Worm (Caenorhabditis elegans) whole organism, young adult: ENCODE measurements around the gene Y94H6A.3.
"Not testable (repeated sequence)": the region's sequence is repeated elsewhere in the genome, so short reads cannot be mapped to it uniquely, and the experiment has no call there.

Experiments used
- B0019.2 ChIP-seq: fragments of 200-800 bp; sonication (Bioruptor generic); conservative IDR thresholded peaks from 2 replicates; pipeline ENCODE4 v1.3.6; 2022; ENCODE audit warnings: missing genetic modification reagents, missing genetic modification characterization, missing compliant biosample characterization
- B0336.3 ChIP-seq: fragments of 200-800 bp; sonication (Bioruptor generic); IDR thresholded peaks from 2 replicates; pipeline ENCODE4 v1.3.6; 2022; ENCODE audit warnings: missing genetic modification characterization, missing compliant biosample characterization
- D2030.7 ChIP-seq: fragments of 200-800 bp; sonication (Bioruptor generic); IDR thresholded peaks from 2 replicates; pipeline ENCODE4 v1.3.6; 2022; ENCODE audit warnings: missing genetic modification reagents, missing genetic modification characterization, missing compliant biosample characterization
- F23B12.7 ChIP-seq: sonication (generic microtip); optimal IDR thresholded peaks from 2 replicates; lab custom pipeline; 2017; ENCODE audit warnings: missing genetic modification characterization, mild to moderate bottlenecking, missing compliant biosample characterization, antibody characterized with exemption, moderate library complexity; ENCODE audit not compliant: insufficient read depth
- F33H1.4 ChIP-seq: fragments of 200-800 bp; sonication (Bioruptor generic); IDR thresholded peaks from 2 replicates; pipeline ENCODE4 v1.3.6; 2022; ENCODE audit warnings: missing genetic modification reagents, missing genetic modification characterization, missing compliant biosample characterization
- Y56A3A.18 ChIP-seq: fragments of 200-800 bp; sonication (Bioruptor generic); IDR thresholded peaks from 2 replicates; pipeline ENCODE4 v1.3.6; 2022; ENCODE audit warnings: missing genetic modification reagents, missing genetic modification characterization, missing compliant biosample characterization
- attf-3 ChIP-seq: fragments of 200-800 bp; sonication (Bioruptor generic); conservative IDR thresholded peaks from 2 replicates; pipeline ENCODE4 v1.3.6; 2022; ENCODE audit warnings: missing genetic modification reagents, missing genetic modification characterization, missing compliant biosample characterization
- attf-6 ChIP-seq: fragments of 200-800 bp; sonication (Bioruptor generic); IDR thresholded peaks from 2 replicates; pipeline ENCODE4 v1.3.6; 2022; ENCODE audit warnings: missing genetic modification reagents, missing genetic modification characterization, missing compliant biosample characterization
- bed-1 ChIP-seq: fragments of 200-800 bp; sonication (Bioruptor generic); IDR thresholded peaks from 2 replicates; pipeline ENCODE4 v1.3.6; 2022; ENCODE audit warnings: missing genetic modification reagents, missing genetic modification characterization, missing compliant biosample characterization
- bed-2 ChIP-seq: fragments of 200-800 bp; sonication (Bioruptor generic); IDR thresholded peaks from 2 replicates; pipeline ENCODE4 v1.3.6; 2022; ENCODE audit warnings: missing genetic modification reagents, missing genetic modification characterization, missing compliant biosample characterization
- cebp-1 ChIP-seq, 2 experiments: fragments of 200-800 bp in 1 of 2; sonication (Bioruptor generic) in 1 of 2; sonication (generic microtip) in 1 of 2; IDR thresholded peaks in 1 of 2; optimal IDR thresholded peaks in 1 of 2; 2 replicates each; pipeline versions ENCODE4 v1.3.6 to Lab custom; 2017 to 2022; ENCODE audit warnings: missing compliant biosample characterization in 2 of 2, missing genetic modification characterization in 2 of 2, mild to moderate bottlenecking in 1 of 2, missing genetic modification reagents in 1 of 2, moderate library complexity in 1 of 2
- ceh-100 ChIP-seq: fragments of 200-800 bp; sonication (Bioruptor generic); IDR thresholded peaks from 2 replicates; pipeline ENCODE4 v1.3.6; 2022; ENCODE audit warnings: missing genetic modification reagents, missing genetic modification characterization, missing compliant biosample characterization
- ceh-40 ChIP-seq: fragments of 200-800 bp; sonication (Bioruptor generic); IDR thresholded peaks from 2 replicates; pipeline ENCODE4 v1.3.6; 2022; ENCODE audit warnings: missing genetic modification characterization, missing compliant biosample characterization
- ceh-91 ChIP-seq: fragments of 200-800 bp; sonication (Bioruptor generic); IDR thresholded peaks from 2 replicates; pipeline ENCODE4 v1.3.6; 2022; ENCODE audit warnings: missing genetic modification reagents, missing genetic modification characterization, missing compliant biosample characterization
- dox-1 ChIP-seq: fragments of 200-800 bp; sonication (Bioruptor generic); IDR thresholded peaks from 2 replicates; pipeline ENCODE4 v1.3.6; 2022; ENCODE audit warnings: missing genetic modification reagents, missing genetic modification characterization, missing compliant biosample characterization
- dpl-1 ChIP-seq: fragments of 150-350 bp; optimal IDR thresholded peaks from 2 replicates; lab custom pipeline; 2014; ENCODE audit warnings: missing biosample characterization, missing genetic modification reagents, missing genetic modification characterization
- efl-1 ChIP-seq: fragments of 150-350 bp; optimal IDR thresholded peaks from 2 replicates; lab custom pipeline; 2014; ENCODE audit warnings: missing biosample characterization, missing genetic modification reagents, missing genetic modification characterization
- egrh-3 ChIP-seq: fragments of 200-800 bp; sonication (Bioruptor generic); IDR thresholded peaks from 2 replicates; pipeline ENCODE4 v1.3.6; 2022; ENCODE audit warnings: missing genetic modification reagents, missing genetic modification characterization, missing compliant biosample characterization
- ekl-4 ChIP-seq: fragments of 200-800 bp; sonication (Bioruptor generic); IDR thresholded peaks from 2 replicates; pipeline ENCODE4 v1.3.6; 2022; ENCODE audit warnings: missing genetic modification reagents, missing genetic modification characterization, missing compliant biosample characterization
- gei-17 ChIP-seq: fragments of 200-800 bp; sonication (Bioruptor generic); optimal IDR thresholded peaks from 2 replicates; lab custom pipeline; 2018; ENCODE audit warnings: mild to moderate bottlenecking, missing genetic modification characterization, missing compliant biosample characterization
- hlh-12 ChIP-seq: sonication (generic microtip); optimal IDR thresholded peaks from 2 replicates; lab custom pipeline; 2016; ENCODE audit warnings: missing genetic modification characterization, missing compliant biosample characterization
- hmg-1.2 ChIP-seq: fragments of 200-800 bp; sonication (Bioruptor generic); IDR thresholded peaks from 2 replicates; pipeline ENCODE4 v1.3.6; 2022; ENCODE audit warnings: missing genetic modification reagents, missing genetic modification characterization, missing compliant biosample characterization
- hmg-20 ChIP-seq: fragments of 200-800 bp; sonication (Bioruptor generic); IDR thresholded peaks from 2 replicates; pipeline ENCODE4 v1.3.6; 2022; ENCODE audit warnings: missing genetic modification reagents, missing genetic modification characterization, missing compliant biosample characterization
- hsf-1 ChIP-seq: fragments of 200-800 bp; sonication (Bioruptor generic); IDR thresholded peaks from 2 replicates; pipeline ENCODE4 v1.3.6; 2022; ENCODE audit warnings: missing genetic modification reagents, missing genetic modification characterization, missing compliant biosample characterization
- let-607 ChIP-seq, 2 experiments: fragments of 200-800 bp in 1 of 2; sonication (Bioruptor generic) in 1 of 2; sonication (generic microtip) in 1 of 2; optimal IDR thresholded peaks; 2 replicates each; lab custom pipeline; 2016 to 2018; ENCODE audit warnings: mild to moderate bottlenecking in 2 of 2, missing compliant biosample characterization in 2 of 2, missing genetic modification characterization in 2 of 2, moderate library complexity in 2 of 2, missing genotype in 1 of 2
- lin-40 ChIP-seq: sonication (generic microtip); optimal IDR thresholded peaks from 2 replicates; lab custom pipeline; 2016; ENCODE audit warnings: missing genetic modification characterization, mild to moderate bottlenecking, missing compliant biosample characterization, missing genotype, missing genetic modification reagents
- lin-54 ChIP-seq: fragments of 200-800 bp; sonication (Bioruptor generic); optimal IDR thresholded peaks from 2 replicates; lab custom pipeline; 2018; ENCODE audit warnings: mild to moderate bottlenecking, missing genetic modification characterization, missing compliant biosample characterization
- lir-1 ChIP-seq: fragments of 200-800 bp; sonication (Bioruptor generic); conservative IDR thresholded peaks from 2 replicates; pipeline ENCODE4 v1.3.6; 2022; ENCODE audit warnings: missing genetic modification reagents, missing genetic modification characterization, missing compliant biosample characterization
- lsl-1 ChIP-seq: fragments of 200-800 bp; sonication (Bioruptor generic); optimal IDR thresholded peaks from 2 replicates; lab custom pipeline; 2018; ENCODE audit warnings: mild to moderate bottlenecking, missing genetic modification characterization, moderate library complexity, missing compliant biosample characterization
- pbrm-1 ChIP-seq: fragments of 200-800 bp; sonication (Bioruptor generic); IDR thresholded peaks from 2 replicates; pipeline ENCODE4 v1.3.6; 2022; ENCODE audit warnings: missing genetic modification reagents, missing genetic modification characterization, missing compliant biosample characterization
- pha-4 ChIP-seq: fragments of 150-350 bp; sonication (generic microtip); optimal IDR thresholded peaks from 2 replicates; lab custom pipeline; 2014; ENCODE audit warnings: missing biosample characterization, missing genetic modification reagents, missing genetic modification characterization
- repo-1 ChIP-seq: sonication (generic microtip); optimal IDR thresholded peaks from 2 replicates; lab custom pipeline; 2017; ENCODE audit warnings: mild to moderate bottlenecking, missing genetic modification characterization, missing compliant biosample characterization
- rpc-1 ChIP-seq, 2 experiments: fragments of 150-350 bp in 1 of 2; sonication (generic microtip) in 1 of 2; optimal IDR thresholded peaks; 2 replicates each; lab custom pipeline; 2014 to 2018; ENCODE audit warnings: missing biosample characterization in 1 of 2, missing genetic modification characterization in 1 of 2, missing genetic modification reagents in 1 of 2, missing genotype in 1 of 2
- sdz-38 ChIP-seq: sonication (generic microtip); optimal IDR thresholded peaks from 2 replicates; lab custom pipeline; 2016; ENCODE audit warnings: missing genotype, missing genetic modification characterization, missing compliant biosample characterization
- sea-2 ChIP-seq: fragments of 200-800 bp; sonication (Bioruptor generic); IDR thresholded peaks from 2 replicates; pipeline ENCODE4 v1.3.6; 2022; ENCODE audit warnings: missing genetic modification characterization, missing compliant biosample characterization
- snpc-3.4 ChIP-seq: sonication (generic microtip); optimal IDR thresholded peaks from 2 replicates; lab custom pipeline; 2017; ENCODE audit warnings: missing genetic modification characterization, mild to moderate bottlenecking, missing compliant biosample characterization, antibody characterized with exemption, moderate library complexity, missing genotype, missing genetic modification reagents
- somi-1 ChIP-seq: fragments of 200-800 bp; sonication (Bioruptor generic); optimal IDR thresholded peaks from 2 replicates; lab custom pipeline; 2018; ENCODE audit warnings: mild to moderate bottlenecking, missing genetic modification characterization, missing compliant biosample characterization
- tbp1 ChIP-seq: fragments of 200-800 bp; sonication (Bioruptor generic); optimal IDR thresholded peaks from 2 replicates; lab custom pipeline; 2018; ENCODE audit warnings: mild to moderate bottlenecking, missing genetic modification characterization, missing compliant biosample characterization
- ztf-18 ChIP-seq: sonication (generic microtip); optimal IDR thresholded peaks from 2 replicates; lab custom pipeline; 2016; ENCODE audit warnings: missing genotype, mild to moderate bottlenecking, missing genetic modification characterization, missing compliant biosample characterization
- ztf-25 ChIP-seq: fragments of 200-800 bp; sonication (Bioruptor generic); IDR thresholded peaks from 2 replicates; pipeline ENCODE4 v1.3.6; 2022; ENCODE audit warnings: missing genetic modification reagents, missing genetic modification characterization, missing compliant biosample characterization
- ztf-28 ChIP-seq: fragments of 200-800 bp; sonication (Bioruptor generic); IDR thresholded peaks from 2 replicates; pipeline ENCODE4 v1.3.6; 2022; ENCODE audit warnings: missing genetic modification reagents, missing genetic modification characterization, missing compliant biosample characterization

Y94H6A.3 gene

ce11 chrIV:2680281-2680680 is 4.0 kb downstream of the Y94H6A.3 start:
- TF ChIP-seq bed-2 (GFP tag; lab: Robert Waterston, UW), result no peak
- TF ChIP-seq dpl-1 (GFP tag; lab: Kevin White, UChicago), result no peak
- TF ChIP-seq pha-4, result no peak
- no peak for TF ChIP-seq sea-2
- TF ChIP-seq ceh-91 (GFP tag; lab: Robert Waterston, UW), result no peak
- TF ChIP-seq rpc-1 (optimal IDR thresholded peaks at IDR 0.05; lab: Kevin White, UChicago), result no peak
- no peak for TF ChIP-seq rpc-1 (tag; optimal IDR thresholded peaks at IDR 0.05; lab: Kevin White, UChicago)
- no peak for TF ChIP-seq somi-1
- no peak for TF ChIP-seq gei-17
- TF ChIP-seq attf-6 (GFP tag; lab: Robert Waterston, UW), result no peak
- no peak for TF ChIP-seq ekl-4 (GFP tag; lab: Robert Waterston, UW)

DNA sequence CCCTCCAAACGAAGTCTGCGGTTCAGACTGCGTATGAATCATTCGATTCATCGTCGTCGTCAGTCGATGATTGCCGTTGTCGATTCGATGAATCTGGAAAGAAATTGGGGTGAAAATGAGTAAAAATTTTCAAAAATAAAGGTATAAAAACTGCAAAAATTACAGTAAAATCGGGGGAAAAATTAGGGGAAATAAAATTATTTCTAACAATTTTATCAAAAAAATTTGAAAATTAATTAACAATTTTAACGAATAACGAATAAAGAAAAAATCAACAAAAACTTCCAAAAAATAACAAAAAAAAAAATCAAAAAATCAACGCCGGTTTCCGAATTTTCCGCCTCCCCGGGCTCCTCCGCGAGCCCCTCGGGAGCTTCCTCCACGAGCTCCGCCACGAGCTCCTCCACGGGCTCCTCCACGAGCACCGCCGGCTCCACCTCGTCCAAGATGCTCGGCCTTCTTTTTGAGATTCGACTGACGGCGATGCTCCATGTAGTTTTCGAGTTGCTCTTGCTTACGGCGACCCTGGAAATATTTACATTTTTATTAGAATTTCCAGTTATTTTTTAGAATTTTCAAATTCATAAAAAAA is 12.5 kb downstream of the Y94H6A.3 start, which contains the start of gene egrh-3:
egrh-3 (minus strand) TSS at position 51 of the 592 bp plus-strand sequence.
- TF ChIP-seq egrh-3 (GFP tag; lab: Robert Waterston, UW) (peak; percentile 94), bed-1 (no peak), hmg-20 (GFP tag; lab: Robert Waterston, UW) (no peak), Y56A3A.18 (GFP tag; lab: Robert Waterston, UW) (no peak), ztf-25 (GFP tag; lab: Robert Waterston, UW) (no peak), ceh-100 (no peak), dox-1 (no peak)

DNA sequence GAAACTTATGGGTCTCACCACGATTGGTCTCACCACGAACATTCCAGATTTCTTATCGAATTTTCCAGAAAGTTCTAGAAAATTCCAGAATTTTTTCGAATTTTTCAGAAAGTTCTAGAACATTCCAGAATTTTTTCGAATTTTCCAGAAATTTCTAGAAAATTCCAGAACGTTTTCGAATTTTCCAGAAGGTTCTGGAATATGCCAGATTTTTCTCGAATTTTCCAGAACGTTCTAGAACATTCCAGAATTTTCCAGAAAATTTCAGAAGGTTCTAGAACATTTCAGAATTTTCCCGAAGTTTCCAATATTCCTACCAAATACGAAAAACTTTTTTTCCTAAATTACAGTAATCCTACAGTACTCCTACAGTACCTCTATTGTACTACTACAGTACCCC is 18.6 kb downstream of the Y94H6A.3 start:
- TF ChIP-seq rpc-1 (optimal IDR thresholded peaks at IDR 0.05; lab: Kevin White, UChicago), result peak; percentile 10
- not testable (repeated sequence) for TF ChIP-seq rpc-1 (tag; optimal IDR thresholded peaks at IDR 0.05; lab: Kevin White, UChicago)
- TF ChIP-seq hsf-1 (GFP tag; lab: Robert Waterston, UW), result peak; percentile 96

DNA sequence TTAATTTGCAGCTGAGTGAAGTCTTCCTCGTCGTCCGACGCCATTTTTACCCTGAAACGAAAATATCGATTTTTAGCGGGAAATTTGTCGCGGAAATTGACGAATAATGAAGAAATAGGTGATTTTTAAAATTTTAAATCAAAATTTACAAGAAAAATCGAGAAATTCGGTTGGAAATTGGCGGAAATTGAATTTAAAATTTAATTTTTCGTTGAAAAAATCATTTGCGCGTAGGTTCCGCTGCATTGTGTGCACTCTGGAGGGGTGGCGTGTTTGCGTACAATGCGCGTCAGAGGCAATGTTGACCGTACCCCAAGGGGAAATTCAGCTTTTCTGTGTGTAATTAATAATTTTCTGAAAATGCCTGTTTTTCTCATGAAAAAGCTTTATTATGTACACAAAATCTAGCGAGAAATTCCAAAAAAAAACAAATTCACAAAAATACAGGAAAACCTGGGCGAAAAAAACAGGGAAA is 27.7 kb downstream of the Y94H6A.3 start, which contains the start of gene Y94H6A.5:
Y94H6A.5 (minus strand) TSS at position 51 of the 475 bp plus-strand sequence.
- 0 out of 2 replicates have a peak, but pooled peaks have one; percentile 21 for TF ChIP-seq attf-3
- peak; percentile 47 for TF ChIP-seq F23B12.7 (tag; lab: Kevin White, UChicago)
- TF ChIP-seq lin-54, result peak; percentile 10
- TF ChIP-seq dox-1, result peak; percentile 61
- peak; percentile 15 for TF ChIP-seq efl-1
- 0 out of 2 replicates have a peak, but pooled peaks have one; percentile 27 for TF ChIP-seq cebp-1 (GFP tag; IDR thresholded peaks at IDR 0.05; lab: Robert Waterston, UW)
- TF ChIP-seq cebp-1 (tag; optimal IDR thresholded peaks at IDR 0.05; lab: Kevin White, UChicago), result peak; percentile 60
- TF ChIP-seq tbp1, result peak; percentile 10
- peak; percentile 49; the same call in 1 of the 2 replicates for TF ChIP-seq hmg-1.2 (GFP tag; lab: Robert Waterston, UW)
- no peak for TF ChIP-seq let-607 (tag; optimal IDR thresholded peaks at IDR 0.05; lab: Kevin White, UChicago)
- TF ChIP-seq ztf-25 (GFP tag; lab: Robert Waterston, UW), result peak; percentile 63; the same call in 1 of the 2 replicates
- peak; percentile 32; the same call in 1 of the 2 replicates for TF ChIP-seq F33H1.4 (GFP tag; lab: Robert Waterston, UW)
- no peak for TF ChIP-seq ceh-40 (GFP tag; lab: Robert Waterston, UW)
- 0 out of 2 replicates have a peak, but pooled peaks have one; percentile 34 for TF ChIP-seq lir-1
- TF ChIP-seq lsl-1, result peak; percentile 72
- peak; percentile 52; the same call in 1 of the 2 replicates for TF ChIP-seq B0019.2 (GFP tag; lab: Robert Waterston, UW)
- TF ChIP-seq repo-1 (tag; lab: Kevin White, UChicago), result no peak
- no peak for TF ChIP-seq B0336.3 (GFP tag; lab: Robert Waterston, UW)
- peak; percentile 39 for TF ChIP-seq lin-40 (tag; lab: Kevin White, UChicago)
- no peak for TF ChIP-seq hlh-12
- TF ChIP-seq snpc-3.4 (tag; lab: Kevin White, UChicago), result peak; percentile 13
- TF ChIP-seq sdz-38 (tag; lab: Kevin White, UChicago), result no peak
- peak; percentile 72; the same call in 1 of the 2 replicates for TF ChIP-seq ztf-28 (GFP tag; lab: Robert Waterston, UW)
- TF ChIP-seq sea-2, result 0 out of 2 replicates have a peak, but pooled peaks have one; percentile 13
- peak; percentile 26 for TF ChIP-seq ztf-18 (tag; lab: Kevin White, UChicago)
- TF ChIP-seq D2030.7 (GFP tag; lab: Robert Waterston, UW), result peak; percentile 26; the same call in 1 of the 2 replicates
- peak; percentile 17; the same call in 1 of the 2 replicates for TF ChIP-seq pbrm-1
